Worm (Caenorhabditis elegans) whole organism, mixed stage, embryonic: ENCODE measurements around the gene Y41D4B.1.
"Not testable (repeated sequence)": the region's sequence is repeated elsewhere in the genome, so short reads cannot be mapped to it uniquely, and the experiment has no call there.

ENCODE experiments used
- blmp-1 ChIP-seq: fragments of 150-350 bp; optimal IDR thresholded peaks from 2 replicates; lab custom pipeline; 2014; ENCODE audit warnings: missing biosample characterization, missing genetic modification characterization
- lin-13 ChIP-seq: fragments of 150-350 bp; optimal IDR thresholded peaks from 2 replicates; lab custom pipeline; 2014; ENCODE audit warnings: missing biosample characterization, missing genetic modification characterization
- nhr-12 ChIP-seq: fragments of 150-350 bp; optimal IDR thresholded peaks from 2 replicates; lab custom pipeline; 2014; ENCODE audit warnings: missing biosample characterization, missing genetic modification characterization
- nhr-28 ChIP-seq: fragments of 150-350 bp; optimal IDR thresholded peaks from 2 replicates; lab custom pipeline; 2014; ENCODE audit warnings: missing biosample characterization, missing genetic modification characterization
- pha-4 ChIP-seq: fragments of 150-350 bp; optimal IDR thresholded peaks from 2 replicates; lab custom pipeline; 2018; ENCODE audit warnings: missing biosample characterization, missing genetic modification reagents, missing genetic modification characterization
- ztf-11 ChIP-seq: fragments of 150-350 bp; optimal IDR thresholded peaks from 2 replicates; lab custom pipeline; 2014; ENCODE audit warnings: missing biosample characterization, missing genetic modification characterization

DNA sequence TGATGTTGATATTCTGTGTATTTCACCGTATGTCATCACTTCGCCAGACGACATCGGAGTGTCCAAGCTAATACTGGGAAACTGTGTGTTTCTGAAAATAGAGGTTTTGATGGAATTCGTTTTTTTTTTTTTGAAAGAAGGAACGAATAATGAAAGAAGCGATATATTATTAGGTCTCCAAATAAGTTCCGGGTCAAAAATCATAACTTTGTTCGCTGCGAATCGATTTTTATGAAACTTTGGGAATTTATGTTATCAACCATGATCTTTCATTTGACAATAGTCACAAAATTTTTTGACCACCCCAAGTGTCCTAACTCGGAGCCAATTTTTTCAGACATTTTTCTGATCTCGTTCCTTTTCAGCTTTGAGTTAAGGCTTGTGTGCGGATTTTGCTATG lies 27.3 kb upstream of the Y41D4B.1 start, which contains the start of gene nhr-274:
- TF ChIP-seq ztf-11 (tag; lab: Kevin White, UChicago); nhr-28 (tag; lab: Kevin White, UChicago); blmp-1 (tag; lab: Kevin White, UChicago); lin-13 (tag; lab: Kevin White, UChicago); pha-4; nhr-12 (tag; lab: Kevin White, UChicago): not testable (repeated sequence)
